Fruit fly (Drosophila melanogaster) whole organism, wandering third instar larva: ENCODE data around the gene galla-2.

ENCODE experiments used
- HLH106 ChIP-seq: fragments of 200-800 bp; optimal IDR thresholded peaks from 3 replicates; lab custom pipeline; 2019; ENCODE audit warnings: missing biosample characterization, mild to moderate bottlenecking, missing genetic modification characterization, moderate library complexity
- Hr78 ChIP-seq: fragments of >200 bp; optimal IDR thresholded peaks from 2 replicates; lab custom pipeline; 2017; ENCODE audit warnings: missing biosample characterization, missing genetic modification characterization
- Myc ChIP-seq: fragments of >200 bp; optimal IDR thresholded peaks from 2 replicates; lab custom pipeline; 2017
- OdsH ChIP-seq: fragments of 200-800 bp; sonication (Bioruptor generic); optimal IDR thresholded peaks from 2 replicates; lab custom pipeline; 2016; ENCODE audit warnings: missing biosample characterization, mild to moderate bottlenecking, missing genetic modification characterization
- Sp1 ChIP-seq: fragments of 200-800 bp; sonication (Bioruptor generic); optimal IDR thresholded peaks from 3 replicates; lab custom pipeline; 2019; ENCODE audit warnings: missing biosample characterization, mild to moderate bottlenecking, missing genetic modification characterization, moderate library complexity
- brk ChIP-seq: fragments of 200-800 bp; sonication (Bioruptor generic); optimal IDR thresholded peaks from 2 replicates; lab custom pipeline; 2016; ENCODE audit warnings: missing biosample characterization, mild to moderate bottlenecking, missing genetic modification characterization
- jim ChIP-seq: fragments of 175-275, 200-325 bp; sonication (Bioruptor generic); optimal IDR thresholded peaks from 2 replicates; lab custom pipeline; 2016; ENCODE audit warnings: missing biosample characterization, mild to moderate bottlenecking, missing genetic modification characterization
- lola ChIP-seq: fragments of >200 bp; optimal IDR thresholded peaks from 2 replicates; lab custom pipeline; 2017; ENCODE audit warnings: missing biosample characterization, missing genetic modification characterization
- pan ChIP-seq: fragments of >200 bp; optimal IDR thresholded peaks from 2 replicates; lab custom pipeline; 2017
- tai ChIP-seq: sonication (Bioruptor generic); optimal IDR thresholded peaks from 2 replicates; lab custom pipeline; 2016; ENCODE audit warnings: missing biosample characterization, missing genetic modification characterization

DNA sequence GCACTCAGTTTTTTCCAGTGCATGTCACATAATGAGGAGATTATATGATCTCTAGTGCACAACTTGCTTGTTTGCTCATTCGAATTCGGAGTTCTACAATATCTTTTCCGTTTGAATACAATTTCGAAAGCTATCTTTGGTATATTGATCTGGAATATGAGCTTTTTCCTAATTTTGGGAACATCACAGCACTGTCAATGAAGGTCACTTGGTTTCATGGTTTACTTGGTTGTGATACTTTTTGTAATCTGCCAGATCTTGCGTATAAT lies 15.4 kb upstream of the galla-2 start:
- TF ChIP-seq brk (GFP tag; lab: Kevin White, UChicago) (no peak), OdsH (no peak), Sp1 (GFP tag; lab: Kevin White, UChicago) (no peak), pan (lab: Kevin White, UChicago) (no peak), HLH106 (tag; lab: Kevin White, UChicago) (no peak), jim (no peak), Myc (no peak), Hr78 (no peak), lola (GFP tag; lab: Kevin White, UChicago) (no peak), tai (no peak)
